Fruit fly (Drosophila melanogaster) whole organism, prepupa: Measurements from ENCODE around the gene CG43182.

Experiments used
- Ets96B ChIP-seq: fragments of 200-800 bp; optimal IDR thresholded peaks from 2 replicates; lab custom pipeline; 2019; ENCODE audit warnings: missing biosample characterization, mild to moderate bottlenecking, missing genetic modification characterization, moderate library complexity
- Hr38 ChIP-seq: sonication (Bioruptor generic); optimal IDR thresholded peaks from 2 replicates; lab custom pipeline; 2016; ENCODE audit warnings: missing biosample characterization, missing genetic modification characterization

DNA sequence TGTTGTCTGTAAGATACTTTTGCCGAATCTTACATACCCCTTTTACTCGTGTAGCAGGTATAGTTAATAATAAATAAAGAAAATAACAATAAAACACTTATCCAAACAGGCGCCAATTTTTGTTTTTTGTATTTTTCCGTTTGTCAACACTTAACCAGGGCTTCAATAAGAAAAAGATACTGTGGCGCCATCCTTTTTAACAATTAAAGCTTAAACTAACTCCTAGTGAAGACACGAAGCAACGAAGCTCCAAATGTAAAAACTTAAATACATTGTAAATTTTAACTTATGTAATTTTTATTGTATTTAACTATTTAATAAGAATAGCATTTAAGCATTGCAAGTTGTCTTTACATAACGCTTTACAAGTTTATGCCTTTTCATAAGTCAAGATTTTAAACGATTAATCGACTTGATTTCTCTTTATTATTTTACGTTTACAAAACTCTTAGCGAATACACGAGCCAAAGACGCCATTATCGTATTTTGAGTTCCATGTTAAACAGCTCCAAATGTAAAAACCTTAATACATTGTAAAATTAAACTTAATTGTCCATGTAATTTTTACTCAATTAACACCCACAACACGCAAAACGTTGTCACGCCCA lies 16.1 kb upstream of the CG43182 start:
- TF ChIP-seq Ets96B (tag; lab: Kevin White, UChicago) (no peak), Hr38 (no peak)
